Fruit fly (Drosophila melanogaster): Measurements from ENCODE around the gene CG31337.

CG31337 gene

dm6 chr3R:13524672-13525071 is 20.5 kb downstream of the CG31337 start:
- TF ChIP-seq psq (optimal IDR thresholded peaks at IDR 0.05) (no peak), insv (optimal IDR thresholded peaks at IDR 0.05) (no peak)

- TF ChIP-seq h (optimal IDR thresholded peaks at IDR 0.05) (no peak), ttk (optimal IDR thresholded peaks at IDR 0.05) (no peak), psq (optimal IDR thresholded peaks at IDR 0.05) (no peak), insv (optimal IDR thresholded peaks at IDR 0.05) (no peak), Myc (optimal IDR thresholded peaks at IDR 0.05) (no peak), Sin3A (optimal IDR thresholded peaks at IDR 0.05) (no peak)
Observed at dm6 chr3R:13523435-13523834, 21.8 kb downstream of the CG31337 start, which contains the start of gene CG12538. Gene CG12538 (minus strand): TSS chr3R:13523535.

- TF ChIP-seq psq (optimal IDR thresholded peaks at IDR 0.05), result no peak
- no peak for TF ChIP-seq Myc (optimal IDR thresholded peaks at IDR 0.05)
- no peak for TF ChIP-seq ttk (optimal IDR thresholded peaks at IDR 0.05)
- no peak for TF ChIP-seq Sin3A (optimal IDR thresholded peaks at IDR 0.05)
- no peak for TF ChIP-seq h (optimal IDR thresholded peaks at IDR 0.05)
- no peak for TF ChIP-seq insv (optimal IDR thresholded peaks at IDR 0.05)
Observed at dm6 chr3R:13509816-13510215, 35.4 kb downstream of the CG31337 start.
